Worm (Caenorhabditis elegans) whole organism, L3 larva: ENCODE results near the gene cpg-20.
"Not testable (repeated sequence)": the region's sequence is repeated elsewhere in the genome, so short reads cannot be mapped to it uniquely, and the experiment has no call there.

Experiments used
- egl-27 ChIP-seq: sonication (generic microtip); optimal IDR thresholded peaks from 4 replicates; lab custom pipeline; 2017; ENCODE audit warnings: missing biosample characterization, missing genetic modification reagents, missing genetic modification characterization
- elt-3 ChIP-seq, 3 experiments: fragments of 150-350 bp in 1 of 3; sonication (generic microtip) in 2 of 3; optimal IDR thresholded peaks; 2 replicates in 2 of 3; 4 replicates in 1 of 3; lab custom pipeline; 2014 to 2017; ENCODE audit warnings: missing biosample characterization in 3 of 3, missing genetic modification characterization in 3 of 3
- nhr-11 ChIP-seq: fragments of 150-350 bp; optimal IDR thresholded peaks from 2 replicates; lab custom pipeline; 2014; ENCODE audit warnings: missing biosample characterization, missing genetic modification characterization
- nhr-77 ChIP-seq: fragments of 150-350 bp; optimal IDR thresholded peaks from 2 replicates; lab custom pipeline; 2014; ENCODE audit warnings: missing biosample characterization, missing genetic modification characterization
- unc-62 ChIP-seq: fragments of 150-350 bp; sonication (generic microtip); optimal IDR thresholded peaks from 4 replicates; lab custom pipeline; 2014; ENCODE audit warnings: missing biosample characterization, missing genetic modification reagents, missing genetic modification characterization

DNA sequence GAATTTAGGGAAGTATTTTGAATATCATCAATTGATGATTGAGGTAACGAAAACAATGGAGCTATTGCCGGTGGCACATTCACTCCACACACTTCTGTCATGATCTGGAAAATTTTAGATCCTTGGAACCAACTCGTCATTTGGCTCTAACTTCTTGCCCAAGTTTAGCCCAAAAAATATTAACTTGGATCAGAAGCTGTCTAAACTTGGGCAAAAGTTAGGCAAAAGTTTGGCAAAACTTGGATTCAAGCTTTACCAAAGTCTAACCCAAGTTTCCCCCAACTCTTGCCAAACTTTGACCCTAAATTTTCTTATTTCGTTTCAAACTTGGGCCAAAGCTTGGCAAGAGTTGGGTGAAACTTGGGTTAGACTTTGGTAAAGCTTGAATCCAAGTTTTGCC is 42.5 kb downstream of the cpg-20 start, which contains the start of gene pqn-22:
- not testable (repeated sequence) for TF ChIP-seq egl-27 (tag; lab: Kevin White, UChicago); nhr-77 (tag; lab: Kevin White, UChicago); elt-3 (tag; optimal IDR thresholded peaks at IDR 0.05; lab: Kevin White, UChicago); unc-62 (GFP tag; lab: Kevin White, UChicago); nhr-11 (tag; lab: Kevin White, UChicago)
